Worm (Caenorhabditis elegans) whole organism, late embryonic: ENCODE data around the gene ZK470.4.

Source experiments
- F13H6.1 ChIP-seq: sonication (generic microtip); optimal IDR thresholded peaks from 2 replicates; lab custom pipeline; 2016; ENCODE audit warnings: missing genetic modification characterization, missing compliant biosample characterization
- K09A11.1 ChIP-seq: sonication (generic microtip); optimal IDR thresholded peaks from 2 replicates; lab custom pipeline; 2017; ENCODE audit warnings: antibody characterized with exemption, mild to moderate bottlenecking, missing genetic modification characterization, missing compliant biosample characterization; ENCODE audit not compliant: insufficient read depth
- T23F11.4 ChIP-seq: fragments of 200-800 bp; sonication (Bioruptor generic); optimal IDR thresholded peaks from 2 replicates; lab custom pipeline; 2018; ENCODE audit warnings: mild to moderate bottlenecking, missing genetic modification characterization, missing compliant biosample characterization
- Y22D7AL.16 ChIP-seq: sonication (generic microtip); optimal IDR thresholded peaks from 2 replicates; lab custom pipeline; 2016; ENCODE audit warnings: missing genetic modification characterization, missing compliant biosample characterization
- ahr-1 ChIP-seq: sonication (generic microtip); optimal IDR thresholded peaks from 2 replicates; lab custom pipeline; 2016; ENCODE audit warnings: missing genetic modification characterization, missing compliant biosample characterization
- ceh-19 ChIP-seq: fragments of 200-800 bp; sonication (Bioruptor generic); optimal IDR thresholded peaks from 2 replicates; lab custom pipeline; 2018; ENCODE audit warnings: mild to moderate bottlenecking, missing genetic modification characterization, missing compliant biosample characterization
- ceh-45 ChIP-seq: fragments of 200-800 bp; sonication (Bioruptor generic); IDR thresholded peaks from 2 replicates; pipeline ENCODE4 v1.3.6; 2022; ENCODE audit warnings: missing genetic modification reagents, missing genetic modification characterization, missing compliant biosample characterization
- ceh-48 ChIP-seq: sonication (generic microtip); optimal IDR thresholded peaks from 2 replicates; lab custom pipeline; 2016; ENCODE audit warnings: missing genetic modification characterization, inconsistent platforms, missing compliant biosample characterization
- ceh-6 ChIP-seq: fragments of 200-800 bp; sonication (Bioruptor generic); optimal IDR thresholded peaks from 2 replicates; lab custom pipeline; 2018; ENCODE audit warnings: mild to moderate bottlenecking, missing genetic modification characterization, missing compliant biosample characterization
- ceh-9 ChIP-seq: sonication (generic microtip); optimal IDR thresholded peaks from 2 replicates; lab custom pipeline; 2016; ENCODE audit warnings: mild to moderate bottlenecking, missing genetic modification characterization, inconsistent platforms, missing compliant biosample characterization
- che-1 ChIP-seq: sonication (generic microtip); optimal IDR thresholded peaks from 2 replicates; lab custom pipeline; 2016; ENCODE audit warnings: mild to moderate bottlenecking, missing genetic modification characterization, missing compliant biosample characterization
- dmd-4 ChIP-seq: sonication (generic microtip); optimal IDR thresholded peaks from 2 replicates; lab custom pipeline; 2016; ENCODE audit warnings: borderline replicate concordance, missing genetic modification characterization, missing compliant biosample characterization
- ets-4 ChIP-seq: sonication (generic microtip); optimal IDR thresholded peaks from 2 replicates; lab custom pipeline; 2016; ENCODE audit warnings: missing genetic modification characterization, missing compliant biosample characterization
- eyg-1 ChIP-seq: sonication (generic microtip); optimal IDR thresholded peaks from 2 replicates; lab custom pipeline; 2016; ENCODE audit warnings: missing genotype, missing genetic modification characterization, missing compliant biosample characterization
- fax-1 ChIP-seq: sonication (generic microtip); optimal IDR thresholded peaks from 2 replicates; lab custom pipeline; 2016; ENCODE audit warnings: missing genotype, missing genetic modification characterization, missing compliant biosample characterization
- fkh-6 ChIP-seq: sonication (generic microtip); optimal IDR thresholded peaks from 2 replicates; lab custom pipeline; 2016; ENCODE audit warnings: missing genetic modification characterization, missing compliant biosample characterization
- hlh-6 ChIP-seq: sonication (generic microtip); optimal IDR thresholded peaks from 2 replicates; lab custom pipeline; 2016; ENCODE audit warnings: missing genotype, missing genetic modification characterization, missing compliant biosample characterization
- hlh-8 ChIP-seq: sonication (generic microtip); optimal IDR thresholded peaks from 2 replicates; lab custom pipeline; 2016; ENCODE audit warnings: missing genotype, missing genetic modification characterization, missing compliant biosample characterization
- lim-6 ChIP-seq: sonication (generic microtip); optimal IDR thresholded peaks from 2 replicates; lab custom pipeline; 2016; ENCODE audit warnings: missing genetic modification characterization, missing compliant biosample characterization
- lin-11 ChIP-seq: fragments of 200-800 bp; sonication (Bioruptor generic); optimal IDR thresholded peaks from 2 replicates; lab custom pipeline; 2018; ENCODE audit warnings: mild to moderate bottlenecking, missing genetic modification characterization, missing compliant biosample characterization
- madf-2 ChIP-seq: sonication (generic microtip); optimal IDR thresholded peaks from 2 replicates; lab custom pipeline; 2017; ENCODE audit warnings: missing genetic modification characterization, missing compliant biosample characterization
- nhr-232 ChIP-seq: sonication (generic microtip); optimal IDR thresholded peaks from 2 replicates; lab custom pipeline; 2016; ENCODE audit warnings: missing genetic modification characterization, missing compliant biosample characterization
- npax-4 ChIP-seq: sonication (generic microtip); optimal IDR thresholded peaks from 2 replicates; lab custom pipeline; 2016; ENCODE audit warnings: missing genetic modification characterization, missing compliant biosample characterization
- pag-3 ChIP-seq: sonication (generic microtip); optimal IDR thresholded peaks from 2 replicates; lab custom pipeline; 2016; ENCODE audit warnings: missing compliant biosample characterization, missing genetic modification characterization, borderline replicate concordance
- pha-2 ChIP-seq: sonication (generic microtip); optimal IDR thresholded peaks from 2 replicates; lab custom pipeline; 2017; ENCODE audit warnings: mild to moderate bottlenecking, missing genetic modification characterization, missing compliant biosample characterization
- pqm-1 ChIP-seq: sonication (generic microtip); optimal IDR thresholded peaks from 2 replicates; lab custom pipeline; 2016; ENCODE audit warnings: missing genetic modification characterization, missing compliant biosample characterization
- pros-1 ChIP-seq: fragments of 150-350 bp; optimal IDR thresholded peaks from 2 replicates; lab custom pipeline; 2014; ENCODE audit warnings: missing biosample characterization, missing genetic modification reagents, missing genetic modification characterization
- rnt-1 ChIP-seq: sonication (generic microtip); optimal IDR thresholded peaks from 2 replicates; lab custom pipeline; 2016; ENCODE audit warnings: missing genetic modification characterization, missing compliant biosample characterization
- tbx-2 ChIP-seq: sonication (generic microtip); optimal IDR thresholded peaks from 2 replicates; lab custom pipeline; 2016; ENCODE audit warnings: missing genetic modification characterization, missing compliant biosample characterization
- tbx-7 ChIP-seq: sonication (generic microtip); optimal IDR thresholded peaks from 2 replicates; lab custom pipeline; 2016; ENCODE audit warnings: missing genotype, missing genetic modification characterization, missing compliant biosample characterization
- ttx-3 ChIP-seq: sonication (generic microtip); optimal IDR thresholded peaks from 2 replicates; lab custom pipeline; 2016; ENCODE audit warnings: missing genetic modification reagents, missing genetic modification characterization, missing compliant biosample characterization
- unc-3 ChIP-seq, 2 experiments: fragments of 200-800 bp in 1 of 2; sonication (Bioruptor generic) in 1 of 2; sonication (generic microtip) in 1 of 2; conservative IDR thresholded peaks in 1 of 2; optimal IDR thresholded peaks in 1 of 2; 2 replicates each; pipeline versions ENCODE4 v1.3.6 to Lab custom; 2016 to 2022; ENCODE audit warnings: missing compliant biosample characterization in 2 of 2, missing genetic modification characterization in 2 of 2, missing genetic modification reagents in 1 of 2
- unc-55 ChIP-seq: sonication (generic microtip); optimal IDR thresholded peaks from 2 replicates; lab custom pipeline; 2017; ENCODE audit warnings: missing biosample characterization, missing genetic modification reagents, missing genetic modification characterization
- unc-86 ChIP-seq: sonication (generic microtip); optimal IDR thresholded peaks from 2 replicates; lab custom pipeline; 2016; ENCODE audit warnings: missing genetic modification characterization, missing compliant biosample characterization
- zip-5 ChIP-seq: sonication (generic microtip); optimal IDR thresholded peaks from 2 replicates; lab custom pipeline; 2016; ENCODE audit warnings: missing genetic modification characterization, missing compliant biosample characterization

The ZK470.4 gene

ce11 chrX:4120935-4121334 is 18.6 kb downstream of the ZK470.4 start, which contains the start of gene F09F9.3:
F09F9.3 (minus strand) TSS chrX:4121035.
- TF ChIP-seq Y22D7AL.16 (tag; lab: Kevin White, UChicago), result no peak
- TF ChIP-seq tbx-2 (tag; lab: Kevin White, UChicago), result no peak
- TF ChIP-seq K09A11.1 (tag; lab: Kevin White, UChicago), result no peak
- no peak for TF ChIP-seq T23F11.4 (GFP tag; lab: Kevin White, UChicago)
- TF ChIP-seq fax-1 (tag; lab: Kevin White, UChicago), result no peak
- TF ChIP-seq zip-5 (tag; lab: Kevin White, UChicago), result no peak
- TF ChIP-seq pqm-1 (tag; lab: Kevin White, UChicago), result no peak
- TF ChIP-seq che-1 (tag; lab: Kevin White, UChicago), result no peak
- no peak for TF ChIP-seq rnt-1 (tag; lab: Kevin White, UChicago)

- TF ChIP-seq pha-2 (tag; lab: Kevin White, UChicago), result no peak
- no peak for TF ChIP-seq npax-4 (tag; lab: Kevin White, UChicago)
- TF ChIP-seq nhr-232 (tag; lab: Kevin White, UChicago), result no peak
- no peak for TF ChIP-seq ahr-1 (tag; lab: Kevin White, UChicago)
- TF ChIP-seq fax-1 (tag; lab: Kevin White, UChicago), result no peak
- TF ChIP-seq ets-4 (tag; lab: Kevin White, UChicago), result no peak
Observed at ce11 chrX:4117626-4118025, 21.9 kb downstream of the ZK470.4 start, which contains the start of gene F09F9.5. F09F9.5 (plus strand) TSS chrX:4117926.

- TF ChIP-seq pros-1 (tag; lab: Kevin White, UChicago), result no peak
- TF ChIP-seq madf-2 (tag; lab: Kevin White, UChicago), result no peak
- TF ChIP-seq eyg-1 (tag; lab: Kevin White, UChicago), result no peak
- no peak for TF ChIP-seq unc-55
- TF ChIP-seq ahr-1 (tag; lab: Kevin White, UChicago), result no peak
Observed at ce11 chrX:4115026-4115425, 24.5 kb downstream of the ZK470.4 start, which contains the start of gene F09F9.1. F09F9.1 (plus strand) TSS chrX:4115326.

ce11 chrX:4111416-4111815 is 28.2 kb downstream of the ZK470.4 start, which contains the start of gene F09F9.2:
F09F9.2 (minus strand) TSS chrX:4111440.
- TF ChIP-seq F13H6.1 (tag; lab: Kevin White, UChicago), result no peak
- no peak for TF ChIP-seq K09A11.1 (tag; lab: Kevin White, UChicago)
- TF ChIP-seq nhr-232 (tag; lab: Kevin White, UChicago), result no peak
- no peak for TF ChIP-seq lin-11 (tag; lab: Kevin White, UChicago)
- no peak for TF ChIP-seq pha-2 (tag; lab: Kevin White, UChicago)

- peak; percentile 59 for TF ChIP-seq unc-55
- TF ChIP-seq lim-6 (tag; lab: Kevin White, UChicago), result no peak
Observed at ce11 chrX:4109970-4110369, 29.6 kb downstream of the ZK470.4 start.

ce11 chrX:4106896-4107505 is 32.6 kb downstream of the ZK470.4 start, which contains the start of gene R02E4.2:
R02E4.2 (plus strand) TSS chrX:4107455.
- no peak for TF ChIP-seq madf-2 (tag; lab: Kevin White, UChicago)
- TF ChIP-seq pha-2 (tag; lab: Kevin White, UChicago), result no peak
- no peak for TF ChIP-seq fkh-6
- no peak for TF ChIP-seq ahr-1 (tag; lab: Kevin White, UChicago)
- TF ChIP-seq dmd-4 (tag; lab: Kevin White, UChicago), result no peak
- peak; percentile 11 for TF ChIP-seq hlh-8 (tag; lab: Kevin White, UChicago)
- TF ChIP-seq ceh-6 (GFP tag; lab: Kevin White, UChicago), result no peak
- no peak for TF ChIP-seq unc-3 (GFP tag; conservative IDR thresholded peaks at IDR 0.05; lab: Robert Waterston, UW)
- no peak for TF ChIP-seq unc-3 (tag; optimal IDR thresholded peaks at IDR 0.05; lab: Kevin White, UChicago)

ce11 chrX:4104435-4104834 is 35.1 kb downstream of the ZK470.4 start, which contains the start of gene R02E4.1:
R02E4.1 (minus strand) TSS chrX:4104535.
- TF ChIP-seq ceh-48 (tag; lab: Kevin White, UChicago) (no peak), nhr-232 (tag; lab: Kevin White, UChicago) (no peak), T23F11.4 (GFP tag; lab: Kevin White, UChicago) (no peak), pag-3 (tag; lab: Kevin White, UChicago) (no peak), npax-4 (tag; lab: Kevin White, UChicago) (no peak), ttx-3 (tag; lab: Kevin White, UChicago) (no peak), madf-2 (tag; lab: Kevin White, UChicago) (no peak), hlh-6 (tag; lab: Kevin White, UChicago) (no peak), ceh-9 (no peak), hlh-8 (tag; lab: Kevin White, UChicago) (no peak), tbx-7 (tag; lab: Kevin White, UChicago) (no peak), K09A11.1 (tag; lab: Kevin White, UChicago) (no peak), fkh-6 (no peak), unc-86 (no peak), ceh-19 (GFP tag; lab: Kevin White, UChicago) (no peak), ceh-45 (GFP tag; lab: Robert Waterston, UW) (no peak)
